Fruit fly (Drosophila melanogaster): Measurements from ENCODE around the gene Mer.

DNA sequence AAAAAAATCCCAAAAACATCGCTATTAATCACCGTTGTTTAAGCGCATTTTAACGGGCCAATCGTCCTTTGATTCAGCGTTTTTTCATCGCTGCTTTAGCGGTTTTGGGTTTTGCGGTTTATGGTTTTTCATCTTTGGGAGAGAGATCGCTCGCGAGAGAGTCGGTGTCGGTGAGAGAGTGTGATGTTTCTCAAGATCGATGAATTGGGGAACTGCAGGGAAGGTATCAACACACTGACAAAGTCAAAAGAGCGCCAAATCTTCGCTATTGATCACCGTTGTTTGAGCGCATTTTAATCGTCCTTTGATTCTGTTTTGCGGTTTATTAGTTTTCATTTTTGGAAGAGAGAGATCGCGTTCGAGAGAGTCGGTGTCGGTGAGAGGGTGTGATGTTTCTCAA, 3.2 kb downstream of the Mer start:
- TF ChIP-seq CG34367 (tag; optimal IDR thresholded peaks at IDR 0.05) (no peak), CG8159 (tag; optimal IDR thresholded peaks at IDR 0.05) (no peak), Pif1A (GFP tag; optimal IDR thresholded peaks at IDR 0.05) (no peak), CG4496 (GFP tag; IDR thresholded peaks at IDR 0.05) (no peak), EcR (GFP tag; optimal IDR thresholded peaks at IDR 0.05) (no peak), CG32121 (GFP tag; IDR thresholded peaks at IDR 0.05) (no peak), CG12605 (GFP tag; IDR thresholded peaks at IDR 0.05) (no peak), CG14655 (GFP tag; optimal IDR thresholded peaks at IDR 0.05) (no peak), Snoo (tag; optimal IDR thresholded peaks at IDR 0.05) (no peak), gl (tag; optimal IDR thresholded peaks at IDR 0.05) (no peak), CG9948 (tag; optimal IDR thresholded peaks at IDR 0.05) (no peak), CG8301 (tag; optimal IDR thresholded peaks at IDR 0.05) (no peak)
